Worm (Caenorhabditis elegans) whole organism, L2 larva: ENCODE measurements around the gene rimb-1.

Source experiments
- ZK546.5 ChIP-seq: sonication (generic microtip); optimal IDR thresholded peaks from 2 replicates; lab custom pipeline; 2017; ENCODE audit warnings: missing biosample characterization, missing genetic modification characterization
- ama-1 ChIP-seq: fragments of 150-350 bp; optimal IDR thresholded peaks from 2 replicates; lab custom pipeline; 2018; ENCODE audit warnings: inconsistent platforms
- ceh-82 ChIP-seq: fragments of 150-350 bp; optimal IDR thresholded peaks from 2 replicates; lab custom pipeline; 2014; ENCODE audit warnings: missing biosample characterization, missing genetic modification characterization
- egl-27 ChIP-seq: sonication (generic microtip); optimal IDR thresholded peaks from 3 replicates; lab custom pipeline; 2017; ENCODE audit warnings: missing biosample characterization, missing genetic modification reagents, missing genetic modification characterization
- elt-3 ChIP-seq: sonication (generic microtip); optimal IDR thresholded peaks from 2 replicates; lab custom pipeline; 2017; ENCODE audit warnings: missing biosample characterization, missing genetic modification characterization
- mdl-1 ChIP-seq, 2 experiments: fragments of 150-350 bp in 1 of 2; sonication (generic microtip) in 1 of 2; optimal IDR thresholded peaks; 2 replicates each; lab custom pipeline; 2017; ENCODE audit warnings: missing biosample characterization in 2 of 2, missing genetic modification characterization in 2 of 2
- nhr-11 ChIP-seq: fragments of 150-350 bp; optimal IDR thresholded peaks from 2 replicates; lab custom pipeline; 2014; ENCODE audit warnings: missing biosample characterization, missing genetic modification characterization
- nhr-21 ChIP-seq: fragments of 150-350 bp; optimal IDR thresholded peaks from 2 replicates; lab custom pipeline; 2014; ENCODE audit warnings: missing biosample characterization, missing genetic modification characterization
- skn-1 ChIP-seq: sonication (generic microtip); optimal IDR thresholded peaks from 2 replicates; lab custom pipeline; 2017; ENCODE audit warnings: missing biosample characterization, missing genetic modification characterization
- sma-9 ChIP-seq, 2 experiments: fragments of 150-350 bp in 1 of 2; sonication (generic microtip) in 1 of 2; optimal IDR thresholded peaks; 2 replicates each; lab custom pipeline; 2014 to 2016; ENCODE audit warnings: missing genetic modification characterization in 2 of 2, mild to moderate bottlenecking in 1 of 2, missing biosample characterization in 1 of 2, missing compliant biosample characterization in 1 of 2, missing genetic modification reagents in 1 of 2, moderate library complexity in 1 of 2
- zag-1 ChIP-seq: fragments of 150-350 bp; optimal IDR thresholded peaks from 2 replicates; lab custom pipeline; 2014; ENCODE audit warnings: missing biosample characterization, missing genetic modification characterization

- TF ChIP-seq ama-1 (lab: Kevin White, UChicago): no peak
- TF ChIP-seq skn-1 (tag; lab: Kevin White, UChicago): no peak
- TF ChIP-seq nhr-21 (tag; lab: Kevin White, UChicago): no peak
- TF ChIP-seq nhr-11 (tag; lab: Kevin White, UChicago): no peak
- no peak for TF ChIP-seq elt-3 (tag; lab: Kevin White, UChicago)
- no peak for TF ChIP-seq egl-27 (tag; lab: Kevin White, UChicago)
- no peak for TF ChIP-seq ZK546.5 (tag; lab: Kevin White, UChicago)
- peak; percentile 41 for TF ChIP-seq zag-1 (tag; lab: Kevin White, UChicago)
- TF ChIP-seq mdl-1 (tag; optimal IDR thresholded peaks at IDR 0.05; lab: Kevin White, UChicago): no peak
- TF ChIP-seq sma-9 (GFP tag; optimal IDR thresholded peaks at IDR 0.05; lab: Kevin White, UChicago): peak; percentile 58
- no peak for TF ChIP-seq sma-9 (tag; optimal IDR thresholded peaks at IDR 0.05; lab: Kevin White, UChicago)
- no peak for TF ChIP-seq ceh-82 (tag; lab: Kevin White, UChicago)
These were observed 31.0 kb downstream of the rimb-1 start for ce11 chrIII:1819049-1819597.
